Fruit fly (Drosophila melanogaster): ENCODE measurements around the gene Cpr78Cc.
A peak's percentile ranks its signal among the peaks of the same experiment; 100 is the strongest.

The Cpr78Cc gene

dm6 chr3L:21290336-21290735 lies 10.0 kb upstream of the Cpr78Cc start:
- TF ChIP-seq CG17801 (GFP tag; optimal IDR thresholded peaks at IDR 0.05; ENCODE audit: partially characterized antibody) = no peak

- no peak for TF ChIP-seq CG17801 (GFP tag; optimal IDR thresholded peaks at IDR 0.05; ENCODE audit: partially characterized antibody)
Observed at dm6 chr3L:21291055-21291454, 9.3 kb upstream of the Cpr78Cc start.

- TF ChIP-seq CG17801 (GFP tag; optimal IDR thresholded peaks at IDR 0.05; ENCODE audit: partially characterized antibody) = no peak
Observed at dm6 chr3L:21292700-21293099, 7.7 kb upstream of the Cpr78Cc start, which contains the start of gene Cpr78Ca. TSS of gene Cpr78Ca (minus strand) at chr3L:21292800.

- no peak for TF ChIP-seq CG17801 (GFP tag; optimal IDR thresholded peaks at IDR 0.05; ENCODE audit: partially characterized antibody)
Observed at dm6 chr3L:21294202-21294601, 6.2 kb upstream of the Cpr78Cc start, which contains the start of gene Cpr78Cb. TSS of gene Cpr78Cb (plus strand) at chr3L:21294492.

dm6 chr3L:21297703-21298102 lies 2.7 kb upstream of the Cpr78Cc start, which contains the start of gene Edg78E:
TSS of gene Edg78E (minus strand) at chr3L:21297803.
- no peak for TF ChIP-seq CG17801 (GFP tag; optimal IDR thresholded peaks at IDR 0.05; ENCODE audit: partially characterized antibody)

dm6 chr3L:21298375-21298774 lies 2.0 kb upstream of the Cpr78Cc start, which contains the start of gene CG43702:
TSS of gene CG43702 (plus strand) at chr3L:21298675.
- TF ChIP-seq CG17801 (GFP tag; optimal IDR thresholded peaks at IDR 0.05; ENCODE audit: partially characterized antibody) = no peak

dm6 chr3L:21299203-21299602 lies 1.2 kb upstream of the Cpr78Cc start:
- TF ChIP-seq CG17801 (GFP tag; optimal IDR thresholded peaks at IDR 0.05; ENCODE audit: partially characterized antibody) = no peak

- no peak for TF ChIP-seq CG17801 (GFP tag; optimal IDR thresholded peaks at IDR 0.05; ENCODE audit: partially characterized antibody)
Observed at dm6 chr3L:21301737-21302487, 1.5 kb downstream of the Cpr78Cc start.

dm6 chr3L:21302493-21302892 lies 2.1 kb downstream of the Cpr78Cc start:
- TF ChIP-seq CG17801 (GFP tag; optimal IDR thresholded peaks at IDR 0.05; ENCODE audit: partially characterized antibody) = no peak

dm6 chr3L:21303659-21304058 lies 3.3 kb downstream of the Cpr78Cc start:
- TF ChIP-seq CG17801 (GFP tag; optimal IDR thresholded peaks at IDR 0.05; ENCODE audit: partially characterized antibody) = no peak

dm6 chr3L:21304400-21304799 lies 4.0 kb downstream of the Cpr78Cc start, which contains the start of the genes CG11309 and CG7632:
TSS of gene CG11309 (minus strand) at chr3L:21304658.
TSS of gene CG7632 (plus strand) at chr3L:21304697.
- TF ChIP-seq CG17801 (GFP tag; optimal IDR thresholded peaks at IDR 0.05; ENCODE audit: partially characterized antibody) = peak; percentile 100

- TF ChIP-seq CG17801 (GFP tag; optimal IDR thresholded peaks at IDR 0.05; ENCODE audit: partially characterized antibody) = peak; percentile 9
Observed at dm6 chr3L:21317416-21318259, 17.3 kb downstream of the Cpr78Cc start, which contains the start of gene Pc. TSS of gene Pc (minus strand) at chr3L:21318020.

- no peak for TF ChIP-seq CG17801 (GFP tag; optimal IDR thresholded peaks at IDR 0.05; ENCODE audit: partially characterized antibody)
Observed at dm6 chr3L:21318474-21318873, 18.1 kb downstream of the Cpr78Cc start, which contains the start of gene Rab26. TSS of gene Rab26 (plus strand) at chr3L:21318774.

- no peak for TF ChIP-seq CG17801 (GFP tag; optimal IDR thresholded peaks at IDR 0.05; ENCODE audit: partially characterized antibody)
Observed at dm6 chr3L:21319313-21319907, 19.0 kb downstream of the Cpr78Cc start.

- no peak for TF ChIP-seq CG17801 (GFP tag; optimal IDR thresholded peaks at IDR 0.05; ENCODE audit: partially characterized antibody)
Observed at dm6 chr3L:21319957-21320356, 19.6 kb downstream of the Cpr78Cc start.
